Fruit fly (Drosophila melanogaster) whole organism, adult: ENCODE data around the gene CG32668.

Source experiments
- CG11617 ChIP-seq: fragments of 200-800 bp; sonication (Bioruptor generic); optimal IDR thresholded peaks from 2 replicates; lab custom pipeline; 2017; ENCODE audit warnings: mild to moderate bottlenecking, missing biosample characterization, missing genetic modification reagents, missing genetic modification characterization
- CG12768 ChIP-seq: fragments of 200-800 bp; sonication (Bioruptor generic); optimal IDR thresholded peaks from 2 replicates; lab custom pipeline; 2017; ENCODE audit warnings: missing biosample characterization, missing genetic modification characterization, mild to moderate bottlenecking, moderate library complexity, missing genetic modification reagents
- CG14711 ChIP-seq: fragments of 200-800 bp; sonication (Bioruptor generic); optimal IDR thresholded peaks from 2 replicates; lab custom pipeline; 2018; ENCODE audit warnings: missing biosample characterization, mild to moderate bottlenecking, missing genetic modification characterization, moderate library complexity
- CG1620 ChIP-seq: fragments of 200-800 bp; sonication (Bioruptor generic); optimal IDR thresholded peaks from 2 replicates; lab custom pipeline; 2016; ENCODE audit warnings: missing biosample characterization, missing genetic modification characterization
- CG33017 ChIP-seq: fragments of 200-800 bp; sonication (Bioruptor generic); optimal IDR thresholded peaks from 2 replicates; lab custom pipeline; 2018; ENCODE audit warnings: missing biosample characterization, mild to moderate bottlenecking, missing genetic modification characterization, moderate library complexity
- CG5204 ChIP-seq: fragments of 200-800 bp; sonication (Bioruptor generic); optimal IDR thresholded peaks from 2 replicates; lab custom pipeline; 2016; ENCODE audit warnings: missing biosample characterization, missing genetic modification characterization
- CG7045 ChIP-seq: fragments of 200-800 bp; sonication (Bioruptor generic); optimal IDR thresholded peaks from 2 replicates; lab custom pipeline; 2017; ENCODE audit warnings: missing biosample characterization, mild to moderate bottlenecking, missing genetic modification characterization
- CG7101 ChIP-seq: fragments of 200-800 bp; sonication (Bioruptor generic); optimal IDR thresholded peaks from 2 replicates; lab custom pipeline; 2018; ENCODE audit warnings: missing biosample characterization, mild to moderate bottlenecking, missing genetic modification characterization, moderate library complexity
- Clk ChIP-seq: fragments of 200-800 bp; sonication (Bioruptor generic); optimal IDR thresholded peaks from 2 replicates; lab custom pipeline; 2017; ENCODE audit warnings: missing biosample characterization, missing genetic modification characterization
- Crg-1 ChIP-seq: fragments of 200-800 bp; sonication (Bioruptor generic); optimal IDR thresholded peaks from 2 replicates; lab custom pipeline; 2016; ENCODE audit warnings: missing biosample characterization, missing genetic modification characterization
- Hr96 ChIP-seq: fragments of 200-800 bp; sonication (Bioruptor generic); optimal IDR thresholded peaks from 2 replicates; lab custom pipeline; 2016; ENCODE audit warnings: missing biosample characterization, missing genetic modification characterization
- Mnt ChIP-seq: fragments of 200-800 bp; sonication (Bioruptor generic); optimal IDR thresholded peaks from 2 replicates; lab custom pipeline; 2016; ENCODE audit warnings: missing biosample characterization, mild to moderate bottlenecking, missing genetic modification characterization
- bab1 ChIP-seq: fragments of 200-800 bp; sonication (Bioruptor generic); optimal IDR thresholded peaks from 3 replicates; lab custom pipeline; 2019; ENCODE audit warnings: missing biosample characterization, mild to moderate bottlenecking, missing genetic modification characterization, moderate library complexity
- cic ChIP-seq: fragments of 200-800 bp; sonication (Bioruptor generic); optimal IDR thresholded peaks from 2 replicates; lab custom pipeline; 2017; ENCODE audit warnings: missing biosample characterization, mild to moderate bottlenecking, missing genetic modification characterization, moderate library complexity
- cnc ChIP-seq, 2 experiments: fragments of >200 bp; optimal IDR thresholded peaks; 2 replicates each; lab custom pipeline; 2017
- kay ChIP-seq: fragments of 200-800 bp; sonication (Bioruptor generic); peaks from one replicate; lab custom pipeline; 2016; ENCODE audit warnings: missing biosample characterization, missing genetic modification characterization, borderline replicate concordance
- ovo ChIP-seq: fragments of 200-800 bp; sonication (Bioruptor generic); optimal IDR thresholded peaks from 2 replicates; lab custom pipeline; 2016; ENCODE audit warnings: missing biosample characterization, missing genetic modification characterization
- pad ChIP-seq: fragments of 200-800 bp; sonication (Bioruptor generic); optimal IDR thresholded peaks from 3 replicates; lab custom pipeline; 2017; ENCODE audit warnings: missing biosample characterization, missing genetic modification characterization, mild to moderate bottlenecking, moderate library complexity, missing genetic modification reagents
- tj ChIP-seq: fragments of 200-800 bp; sonication (Bioruptor generic); optimal IDR thresholded peaks from 3 replicates; lab custom pipeline; 2017; ENCODE audit warnings: missing biosample characterization, mild to moderate bottlenecking, missing genetic modification characterization, moderate library complexity
- toe ChIP-seq: fragments of 200-800 bp; sonication (Bioruptor generic); optimal IDR thresholded peaks from 2 replicates; lab custom pipeline; 2016; ENCODE audit warnings: missing biosample characterization, missing genetic modification characterization

CG32668 gene

dm6 chrX:11170578-11170977, 11.0 kb upstream of the CG32668 start, which contains the start of gene CG1394:
CG1394 (minus strand) TSS chrX:11170678.
- no peak for TF ChIP-seq Mnt (GFP tag; lab: Kevin White, UChicago)
- TF ChIP-seq Clk (GFP tag; lab: Kevin White, UChicago), result no peak
- no peak for TF ChIP-seq CG7045 (GFP tag; lab: Kevin White, UChicago)
- no peak for TF ChIP-seq tj

- TF ChIP-seq Hr96 (GFP tag; lab: Kevin White, UChicago), result no peak
- no peak for TF ChIP-seq CG7045 (GFP tag; lab: Kevin White, UChicago)
- no peak for TF ChIP-seq kay (GFP tag; lab: Kevin White, UChicago)
- no peak for TF ChIP-seq CG33017 (tag; lab: Kevin White, UChicago)
- TF ChIP-seq Mnt (GFP tag; lab: Kevin White, UChicago), result no peak
- no peak for TF ChIP-seq CG1620 (GFP tag; lab: Kevin White, UChicago)
- no peak for TF ChIP-seq CG11617 (GFP tag; lab: Kevin White, UChicago)
- no peak for TF ChIP-seq CG12768
- TF ChIP-seq cic (GFP tag; lab: Kevin White, UChicago), result no peak
- TF ChIP-seq toe (GFP tag; lab: Kevin White, UChicago), result no peak
Observed at dm6 chrX:11168958-11169357, 9.4 kb upstream of the CG32668 start, which contains the start of gene Antdh. Antdh (minus strand) TSS chrX:11169058.

dm6 chrX:11155808-11156589, 3.6 kb downstream of the CG32668 start:
- TF ChIP-seq cnc (optimal IDR thresholded peaks at IDR 0.05; lab: Kevin White, UChicago), result no peak
- TF ChIP-seq Crg-1 (GFP tag; lab: Kevin White, UChicago), result no peak
- TF ChIP-seq CG12768, result no peak
- no peak for TF ChIP-seq Clk (GFP tag; lab: Kevin White, UChicago)
- no peak for TF ChIP-seq CG11617 (GFP tag; lab: Kevin White, UChicago)
- TF ChIP-seq ovo, result no peak
- no peak for TF ChIP-seq CG1620 (GFP tag; lab: Kevin White, UChicago)
- peak; percentile 42 for TF ChIP-seq cic (GFP tag; lab: Kevin White, UChicago)
- no peak for TF ChIP-seq CG7045 (GFP tag; lab: Kevin White, UChicago)
- TF ChIP-seq kay (GFP tag; lab: Kevin White, UChicago), result peak; percentile 36
- no peak for TF ChIP-seq Mnt (GFP tag; lab: Kevin White, UChicago)
- no peak for TF ChIP-seq CG14711
- peak; percentile 43 for TF ChIP-seq tj
- TF ChIP-seq CG33017 (tag; lab: Kevin White, UChicago), result no peak
- TF ChIP-seq bab1 (GFP tag; lab: Kevin White, UChicago), result peak; percentile 10
- TF ChIP-seq Hr96 (GFP tag; lab: Kevin White, UChicago), result no peak
- TF ChIP-seq pad (GFP tag; lab: Kevin White, UChicago), result no peak
- TF ChIP-seq toe (GFP tag; lab: Kevin White, UChicago), result no peak

- TF ChIP-seq tj (peak; percentile 57), Crg-1 (GFP tag; lab: Kevin White, UChicago) (peak; percentile 37), CG7101 (tag; lab: Kevin White, UChicago) (peak; percentile 2), cic (GFP tag; lab: Kevin White, UChicago) (peak; percentile 14), CG1620 (GFP tag; lab: Kevin White, UChicago) (no peak), CG12768 (no peak), Mnt (GFP tag; lab: Kevin White, UChicago) (peak; percentile 44), pad (GFP tag; lab: Kevin White, UChicago) (peak; percentile 23)
Observed at dm6 chrX:11154511-11155197, 4.9 kb downstream of the CG32668 start.

dm6 chrX:11153826-11154510, 5.6 kb downstream of the CG32668 start, which contains the start of the genes rtv and Dlic:
rtv (minus strand) TSS chrX:11153990.
Dlic (plus strand) TSS chrX:11154421.
- peak; percentile 50 for TF ChIP-seq pad (GFP tag; lab: Kevin White, UChicago)
- peak; percentile 19 for TF ChIP-seq CG1620 (GFP tag; lab: Kevin White, UChicago)
- no peak for TF ChIP-seq CG11617 (GFP tag; lab: Kevin White, UChicago)
- no peak for TF ChIP-seq Crg-1 (GFP tag; lab: Kevin White, UChicago)
- TF ChIP-seq CG33017 (tag; lab: Kevin White, UChicago), result no peak
- no peak for TF ChIP-seq cic (GFP tag; lab: Kevin White, UChicago)
- TF ChIP-seq Mnt (GFP tag; lab: Kevin White, UChicago), result peak; percentile 12
- no peak for TF ChIP-seq cnc (optimal IDR thresholded peaks at IDR 0.05; lab: Kevin White, UChicago)
- TF ChIP-seq CG14711, result no peak
- TF ChIP-seq CG7045 (GFP tag; lab: Kevin White, UChicago), result no peak
- no peak for TF ChIP-seq CG12768
- TF ChIP-seq CG7101 (tag; lab: Kevin White, UChicago), result peak; percentile 23
- peak; percentile 5 for TF ChIP-seq bab1 (GFP tag; lab: Kevin White, UChicago)
- peak; percentile 73 for TF ChIP-seq kay (GFP tag; lab: Kevin White, UChicago)
- TF ChIP-seq ovo, result peak; percentile 21
- TF ChIP-seq CG5204, result peak; percentile 23
- no peak for TF ChIP-seq tj
- TF ChIP-seq toe (GFP tag; lab: Kevin White, UChicago), result no peak
- no peak for TF ChIP-seq Clk (GFP tag; lab: Kevin White, UChicago)
- TF ChIP-seq Hr96 (GFP tag; lab: Kevin White, UChicago), result no peak
